Worm (Caenorhabditis elegans) whole organism, mixed stage, embryonic: ENCODE results near the gene glct-6.

ENCODE experiments used
- M03D4.4 ChIP-seq: sonication (generic microtip); optimal IDR thresholded peaks from 2 replicates; lab custom pipeline; 2017; ENCODE audit warnings: mild to moderate bottlenecking, missing genetic modification characterization, missing compliant biosample characterization
- bed-3 ChIP-seq: fragments of 200-800 bp; sonication (Bioruptor generic); optimal IDR thresholded peaks from 3 replicates; lab custom pipeline; 2018; ENCODE audit warnings: mild to moderate bottlenecking, missing genetic modification characterization, moderate library complexity, missing compliant biosample characterization
- blmp-1 ChIP-seq: fragments of 150-350 bp; optimal IDR thresholded peaks from 2 replicates; lab custom pipeline; 2014; ENCODE audit warnings: missing biosample characterization, missing genetic modification characterization
- ceh-39 ChIP-seq: fragments of 150-350 bp; optimal IDR thresholded peaks from 2 replicates; lab custom pipeline; 2014; ENCODE audit warnings: missing biosample characterization, missing genetic modification characterization
- ceh-43 ChIP-seq: fragments of 200-800 bp; sonication (Bioruptor generic); optimal IDR thresholded peaks from 2 replicates; lab custom pipeline; 2018; ENCODE audit warnings: mild to moderate bottlenecking, missing genetic modification characterization, moderate library complexity, missing compliant biosample characterization
- ceh-83 ChIP-seq: fragments of 200-800 bp; sonication (Bioruptor generic); optimal IDR thresholded peaks from 2 replicates; lab custom pipeline; 2018; ENCODE audit warnings: mild to moderate bottlenecking, missing genetic modification characterization, missing compliant biosample characterization
- ces-1 ChIP-seq: fragments of 150-350 bp; optimal IDR thresholded peaks from 2 replicates; lab custom pipeline; 2014; ENCODE audit warnings: missing biosample characterization, missing genetic modification reagents, missing genetic modification characterization
- cnd-1 ChIP-seq: fragments of 200-800 bp; sonication (Bioruptor generic); optimal IDR thresholded peaks from 2 replicates; lab custom pipeline; 2018; ENCODE audit warnings: mild to moderate bottlenecking, missing genetic modification characterization, missing compliant biosample characterization
- drap-1 ChIP-seq: fragments of 200-800 bp; sonication (Bioruptor generic); optimal IDR thresholded peaks from 3 replicates; lab custom pipeline; 2018; ENCODE audit warnings: mild to moderate bottlenecking, missing genetic modification characterization, missing compliant biosample characterization
- elt-1 ChIP-seq: sonication (generic microtip); optimal IDR thresholded peaks from 2 replicates; lab custom pipeline; 2017; ENCODE audit warnings: missing genetic modification characterization, mild to moderate bottlenecking, missing compliant biosample characterization, antibody characterized with exemption, moderate library complexity, borderline replicate concordance; ENCODE audit not compliant: insufficient read depth
- elt-3 ChIP-seq: fragments of 150-350 bp; optimal IDR thresholded peaks from 2 replicates; lab custom pipeline; 2014; ENCODE audit warnings: missing biosample characterization, missing genetic modification characterization
- flh-1 ChIP-seq: fragments of 200-800 bp; sonication (Bioruptor generic); optimal IDR thresholded peaks from 2 replicates; lab custom pipeline; 2018; ENCODE audit warnings: mild to moderate bottlenecking, missing genetic modification characterization, moderate library complexity, missing compliant biosample characterization
- ham-2 ChIP-seq: fragments of 200-800 bp; sonication (Bioruptor generic); optimal IDR thresholded peaks from 2 replicates; lab custom pipeline; 2018; ENCODE audit warnings: mild to moderate bottlenecking, missing genetic modification characterization, missing compliant biosample characterization
- hlh-1 ChIP-seq: fragments of 150-350 bp; optimal IDR thresholded peaks from 2 replicates; lab custom pipeline; 2014; ENCODE audit warnings: missing biosample characterization, missing genetic modification reagents, missing genetic modification characterization
- lin-13 ChIP-seq: fragments of 150-350 bp; optimal IDR thresholded peaks from 2 replicates; lab custom pipeline; 2014; ENCODE audit warnings: missing biosample characterization, missing genetic modification characterization
- lin-32 ChIP-seq: fragments of 200-800 bp; sonication (Bioruptor generic); optimal IDR thresholded peaks from 2 replicates; lab custom pipeline; 2018; ENCODE audit warnings: mild to moderate bottlenecking, missing genetic modification characterization, missing compliant biosample characterization
- lsy-2 ChIP-seq: fragments of 150-350 bp; optimal IDR thresholded peaks from 2 replicates; lab custom pipeline; 2014; ENCODE audit warnings: missing biosample characterization, missing genetic modification characterization
- mab-5 ChIP-seq: fragments of 150-350 bp; optimal IDR thresholded peaks from 2 replicates; lab custom pipeline; 2014; ENCODE audit warnings: missing biosample characterization, missing genetic modification characterization
- mep-1 ChIP-seq: fragments of 150-350 bp; optimal IDR thresholded peaks from 2 replicates; lab custom pipeline; 2017; ENCODE audit warnings: missing biosample characterization, missing genetic modification reagents, missing genetic modification characterization, inconsistent platforms
- mls-2 ChIP-seq: sonication (generic microtip); optimal IDR thresholded peaks from 2 replicates; lab custom pipeline; 2016; ENCODE audit warnings: mild to moderate bottlenecking, missing genetic modification characterization, moderate library complexity, missing compliant biosample characterization
- nhr-12 ChIP-seq: fragments of 150-350 bp; optimal IDR thresholded peaks from 2 replicates; lab custom pipeline; 2014; ENCODE audit warnings: missing biosample characterization, missing genetic modification characterization
- nhr-2 ChIP-seq: fragments of 150-350 bp; optimal IDR thresholded peaks from 2 replicates; lab custom pipeline; 2014; ENCODE audit warnings: missing biosample characterization, missing genetic modification characterization
- nhr-237 ChIP-seq: fragments of 150-350 bp; optimal IDR thresholded peaks from 2 replicates; lab custom pipeline; 2014; ENCODE audit warnings: missing biosample characterization, missing genetic modification characterization
- nhr-28 ChIP-seq: fragments of 150-350 bp; optimal IDR thresholded peaks from 2 replicates; lab custom pipeline; 2014; ENCODE audit warnings: missing biosample characterization, missing genetic modification characterization
- nhr-76 ChIP-seq: sonication (generic microtip); optimal IDR thresholded peaks from 2 replicates; lab custom pipeline; 2017; ENCODE audit warnings: missing biosample characterization, missing genetic modification characterization
- pha-4 ChIP-seq: fragments of 150-350 bp; optimal IDR thresholded peaks from 2 replicates; lab custom pipeline; 2018; ENCODE audit warnings: missing biosample characterization, missing genetic modification reagents, missing genetic modification characterization
- sem-2 ChIP-seq: fragments of 200-800 bp; sonication (Bioruptor generic); optimal IDR thresholded peaks from 2 replicates; lab custom pipeline; 2018; ENCODE audit warnings: mild to moderate bottlenecking, missing genetic modification characterization, missing compliant biosample characterization
- snpc-4 ChIP-seq: fragments of 150-350 bp; optimal IDR thresholded peaks from 2 replicates; lab custom pipeline; 2014; ENCODE audit warnings: missing biosample characterization, missing genetic modification characterization
- sptf-1 ChIP-seq: sonication (generic microtip); optimal IDR thresholded peaks from 2 replicates; lab custom pipeline; 2017; ENCODE audit warnings: mild to moderate bottlenecking, missing genetic modification characterization, moderate library complexity, missing compliant biosample characterization
- tbx-8 ChIP-seq: fragments of 200-800 bp; sonication (Bioruptor generic); optimal IDR thresholded peaks from 2 replicates; lab custom pipeline; 2018; ENCODE audit warnings: mild to moderate bottlenecking, missing genetic modification characterization, moderate library complexity, missing compliant biosample characterization
- unc-120 ChIP-seq: sonication (generic microtip); optimal IDR thresholded peaks from 2 replicates; lab custom pipeline; 2017; ENCODE audit warnings: missing genetic modification characterization, missing compliant biosample characterization; ENCODE audit not compliant: poor library complexity, severe bottlenecking
- unc-39 ChIP-seq: fragments of 150-350 bp; optimal IDR thresholded peaks from 2 replicates; lab custom pipeline; 2014; ENCODE audit warnings: missing biosample characterization, missing genetic modification characterization
- unc-62 ChIP-seq: fragments of 150-350 bp; optimal IDR thresholded peaks from 2 replicates; lab custom pipeline; 2014; ENCODE audit warnings: missing biosample characterization, missing genetic modification reagents, missing genetic modification characterization
- zip-8 ChIP-seq: fragments of 150-350 bp; optimal IDR thresholded peaks from 2 replicates; lab custom pipeline; 2014; ENCODE audit warnings: missing biosample characterization, missing genetic modification characterization
- ztf-11 ChIP-seq: fragments of 150-350 bp; optimal IDR thresholded peaks from 2 replicates; lab custom pipeline; 2014; ENCODE audit warnings: missing biosample characterization, missing genetic modification characterization

Gene glct-6

ce11 chrIV:3803252-3803651 lies 19.2 kb downstream of the glct-6 start, which contains the start of the genes algn-14 and M02B7.2:
Gene algn-14 (minus strand): TSS chrIV:3803426.
Gene M02B7.2 (plus strand): TSS chrIV:3803581.
- TF ChIP-seq sptf-1 (no peak), mep-1 (tag; lab: Kevin White, UChicago) (no peak), unc-120 (tag; lab: Kevin White, UChicago) (peak; percentile 78), nhr-237 (no peak), ces-1 (GFP tag; lab: Kevin White, UChicago) (peak; percentile 56)

- no peak for TF ChIP-seq lsy-2
- TF ChIP-seq nhr-76: no peak
- TF ChIP-seq blmp-1 (tag; lab: Kevin White, UChicago): no peak
- no peak for TF ChIP-seq ceh-43 (GFP tag; lab: Kevin White, UChicago)
- no peak for TF ChIP-seq pha-4
- TF ChIP-seq mls-2 (tag; lab: Kevin White, UChicago): no peak
- no peak for TF ChIP-seq M03D4.4 (tag; lab: Kevin White, UChicago)
- TF ChIP-seq ces-1 (GFP tag; lab: Kevin White, UChicago): no peak
Measured at ce11 chrIV:3805219-3805618, 21.2 kb downstream of the glct-6 start, which contains the start of gene fbxc-47. Gene fbxc-47 (plus strand): TSS chrIV:3805519.

- TF ChIP-seq nhr-2 (tag; lab: Kevin White, UChicago) (no peak), ceh-43 (GFP tag; lab: Kevin White, UChicago) (no peak)
- TF ChIP-seq, all 35 proteins: peak for 0
Measured at ce11 chrIV:3807092-3807491, 23.1 kb downstream of the glct-6 start, which contains the start of gene M02B7.7. Gene M02B7.7 (minus strand): TSS chrIV:3807192.

ce11 chrIV:3807545-3807944 lies 23.5 kb downstream of the glct-6 start:
- TF ChIP-seq tbx-8 (GFP tag; lab: Kevin White, UChicago) (peak; percentile 5), lin-32 (GFP tag; lab: Kevin White, UChicago) (no peak), ceh-43 (GFP tag; lab: Kevin White, UChicago) (no peak), drap-1 (GFP tag; lab: Kevin White, UChicago) (peak; percentile 23), ceh-39 (tag; lab: Kevin White, UChicago) (no peak), hlh-1 (tag; lab: Kevin White, UChicago) (no peak), mab-5 (tag; lab: Kevin White, UChicago) (no peak), mep-1 (tag; lab: Kevin White, UChicago) (no peak), nhr-2 (tag; lab: Kevin White, UChicago) (no peak), nhr-28 (no peak), pha-4 (no peak), nhr-12 (tag; lab: Kevin White, UChicago) (no peak), ces-1 (GFP tag; lab: Kevin White, UChicago) (no peak), ham-2 (peak; percentile 13), lsy-2 (no peak), mls-2 (tag; lab: Kevin White, UChicago) (peak; percentile 10), M03D4.4 (tag; lab: Kevin White, UChicago) (peak; percentile 38), nhr-76 (no peak), lin-13 (tag; lab: Kevin White, UChicago) (no peak), snpc-4 (no peak), ztf-11 (tag; lab: Kevin White, UChicago) (no peak), sem-2 (GFP tag; lab: Kevin White, UChicago) (peak; percentile 30), nhr-237 (no peak), unc-120 (tag; lab: Kevin White, UChicago) (no peak), flh-1 (GFP tag; lab: Kevin White, UChicago) (no peak), unc-62 (GFP tag; lab: Kevin White, UChicago) (no peak), zip-8 (no peak), ceh-83 (GFP tag; lab: Kevin White, UChicago) (no peak), elt-1 (tag; lab: Kevin White, UChicago) (no peak), bed-3 (GFP tag; lab: Kevin White, UChicago) (no peak), blmp-1 (tag; lab: Kevin White, UChicago) (no peak), cnd-1 (tag; lab: Kevin White, UChicago) (no peak), sptf-1 (peak; percentile 32), elt-3 (tag; lab: Kevin White, UChicago) (no peak), unc-39 (tag; lab: Kevin White, UChicago) (no peak)
- TF ChIP-seq, all 35 proteins: peak for 7
